Fruit fly (Drosophila melanogaster): ENCODE results near the gene CG5787.
A peak's percentile ranks its signal among the peaks of the same experiment; 100 is the strongest.

CG5787 gene

DNA sequence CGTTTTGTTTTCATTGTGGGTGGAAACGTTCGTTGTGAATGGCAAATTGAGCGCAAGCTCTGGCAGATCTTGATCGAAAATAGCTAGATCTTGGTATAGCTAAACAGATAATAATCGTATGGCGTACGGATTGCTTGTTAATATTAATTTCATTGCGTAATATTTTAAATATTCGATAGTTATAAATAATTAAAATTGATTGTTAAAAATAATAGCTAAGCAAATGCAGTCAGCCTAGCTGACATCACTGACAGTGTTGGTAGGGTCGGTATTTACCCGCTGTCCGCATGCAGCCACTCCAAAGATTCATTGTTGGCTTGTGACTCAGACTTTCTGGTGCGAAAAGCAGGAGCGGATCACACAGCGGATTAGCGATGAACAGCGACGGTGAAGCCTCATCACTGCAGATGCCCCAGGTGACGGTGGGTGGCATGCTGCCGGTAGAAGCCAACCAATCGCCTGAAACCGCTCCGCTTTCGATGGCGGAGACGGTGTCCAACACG lies 8.3 kb downstream of the CG5787 start, which contains the start of the genes CG5776 and spict (continued):
- TF ChIP-seq Hmr (GFP tag; optimal IDR thresholded peaks at IDR 0.05) (peak; percentile 91), NC2α (GFP tag; optimal IDR thresholded peaks at IDR 0.05) (no peak), Ptx1 (GFP tag; IDR thresholded peaks at IDR 0.05) (peak; percentile 89), Ets65A (GFP tag) (peak; percentile 24), otp (GFP tag; IDR thresholded peaks at IDR 0.05) (0 out of 3 replicates have a peak, but pooled peaks have one; percentile 40), bab2 (GFP tag; optimal IDR thresholded peaks at IDR 0.05) (peak; percentile 30), CG11398 (GFP tag; optimal IDR thresholded peaks at IDR 0.05) (no peak), org-1 (GFP tag; optimal IDR thresholded peaks at IDR 0.05) (peak; percentile 47), Atf6 (GFP tag; IDR thresholded peaks at IDR 0.05) (peak; percentile 84), lov (optimal IDR thresholded peaks at IDR 0.05) (no peak), lov (GFP tag; IDR thresholded peaks at IDR 0.05) (no peak), Usf (GFP tag; optimal IDR thresholded peaks at IDR 0.05) (peak; percentile 67), da (GFP tag; optimal IDR thresholded peaks at IDR 0.05) (no peak), CG10959 (GFP tag; IDR thresholded peaks at IDR 0.05) (peak; percentile 49), CG6765 (GFP tag; optimal IDR thresholded peaks at IDR 0.05) (no peak), CG9876 (GFP tag; optimal IDR thresholded peaks at IDR 0.05) (peak; percentile 12), Dfd (GFP tag; optimal IDR thresholded peaks at IDR 0.05) (no peak), bcd (GFP tag; optimal IDR thresholded peaks at IDR 0.05) (peak; percentile 80), Bgb (GFP tag; IDR thresholded peaks at IDR 0.05; ENCODE audit: partially characterized antibody) (peak; percentile 54), fu2 (GFP tag; optimal IDR thresholded peaks at IDR 0.05) (peak; percentile 57), Deaf1 (tag; optimal IDR thresholded peaks at IDR 0.05) (no peak), CG4730 (GFP tag; IDR thresholded peaks at IDR 0.05) (peak; percentile 72), twi (tag; optimal IDR thresholded peaks at IDR 0.05) (peak; percentile 69), CG2678 (tag; optimal IDR thresholded peaks at IDR 0.05) (peak; percentile 73), nmo (GFP tag; optimal IDR thresholded peaks at IDR 0.05) (peak; percentile 85), CG18262 (tag; optimal IDR thresholded peaks at IDR 0.05) (peak; percentile 64), CG15601 (tag; optimal IDR thresholded peaks at IDR 0.05) (peak; percentile 85), knrl (GFP tag; IDR thresholded peaks at IDR 0.05; ENCODE audit: partially characterized antibody) (0 out of 3 replicates have a peak, but pooled peaks have one; percentile 38), CG4707 (GFP tag; optimal IDR thresholded peaks at IDR 0.05) (no peak), CG10979 (tag; optimal IDR thresholded peaks at IDR 0.05) (peak; percentile 51), seq (GFP tag; IDR thresholded peaks at IDR 0.05) (0 out of 2 replicates have a peak, but pooled peaks have one; percentile 58), Hr51 (GFP tag; optimal IDR thresholded peaks at IDR 0.05) (peak; percentile 45 to 82), gt (GFP tag; IDR thresholded peaks at IDR 0.05) (0 out of 2 replicates have a peak, but pooled peaks have one; percentile 35), Dref (GFP tag; IDR thresholded peaks at IDR 0.05) (peak; percentile 36; the same call in 1 of the 2 replicates), CG10366 (GFP tag; IDR thresholded peaks at IDR 0.05) (peak; percentile 83), lab (GFP tag; optimal IDR thresholded peaks at IDR 0.05) (peak; percentile 83), phol (tag; optimal IDR thresholded peaks at IDR 0.05) (peak; percentile 82), CG3407 (GFP tag; optimal IDR thresholded peaks at IDR 0.05) (peak; percentile 70), toy (GFP tag; IDR thresholded peaks at IDR 0.05) (0 out of 2 replicates have a peak, but pooled peaks have one; percentile 5), CG7987 (GFP tag; optimal IDR thresholded peaks at IDR 0.05) (peak; percentile 21), Max (GFP tag; optimal IDR thresholded peaks at IDR 0.05) (peak; percentile 52), dan (GFP tag; IDR thresholded peaks at IDR 0.05) (no peak), kay (GFP tag; optimal IDR thresholded peaks at IDR 0.05) (no peak), NFAT (GFP tag; IDR thresholded peaks at IDR 0.05) (peak; percentile 62; the same call in 1 of the 2 replicates), CG6813 (GFP tag; optimal IDR thresholded peaks at IDR 0.05) (peak; percentile 12), CG10209 (GFP tag; optimal IDR thresholded peaks at IDR 0.05) (peak; percentile 77), shn (GFP tag; optimal IDR thresholded peaks at IDR 0.05) (peak; percentile 15), ssp (GFP tag; IDR thresholded peaks at IDR 0.05) (peak; percentile 64), CG18476 (GFP tag; optimal IDR thresholded peaks at IDR 0.05) (peak; percentile 66), CG17361 (GFP tag; IDR thresholded peaks at IDR 0.05) (peak; percentile 75)

Measured in whole organism, embryonic.